Fruit fly (Drosophila melanogaster): ENCODE measurements around the gene Ilp3.
A peak's percentile ranks its signal among the peaks of the same experiment; 100 is the strongest.

Gene Ilp3

DNA sequence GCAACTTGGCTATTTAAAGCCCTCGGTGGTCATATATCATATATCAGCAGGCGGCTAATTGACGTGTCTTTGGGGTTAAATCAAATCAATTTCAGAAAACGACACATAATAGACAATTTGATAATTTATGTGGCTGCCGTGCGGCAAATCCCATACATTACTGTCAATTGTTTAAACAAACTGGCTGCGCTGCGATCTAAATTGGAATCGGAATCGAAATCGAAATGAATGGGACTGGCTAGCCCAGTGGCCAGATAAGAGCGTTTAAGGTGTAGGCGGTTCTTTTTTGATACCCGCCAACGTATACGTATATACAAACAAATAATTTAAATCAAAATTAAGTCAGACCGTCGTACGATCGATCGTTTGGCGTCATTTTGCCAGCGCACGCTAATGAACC lies 33.5 kb downstream of the Ilp3 start:
- TF ChIP-seq Mnt (GFP tag; optimal IDR thresholded peaks at IDR 0.05), result no peak
- no peak for TF ChIP-seq CG7101 (tag; optimal IDR thresholded peaks at IDR 0.05)
- TF ChIP-seq Crg-1 (GFP tag; optimal IDR thresholded peaks at IDR 0.05), result no peak
- TF ChIP-seq CG7045 (GFP tag; optimal IDR thresholded peaks at IDR 0.05), result no peak
- TF ChIP-seq bab1 (GFP tag; optimal IDR thresholded peaks at IDR 0.05), result no peak
- TF ChIP-seq Clk (GFP tag; optimal IDR thresholded peaks at IDR 0.05), result no peak
- no peak for TF ChIP-seq CG33017 (tag; optimal IDR thresholded peaks at IDR 0.05)
- no peak for TF ChIP-seq CG5204 (GFP tag; optimal IDR thresholded peaks at IDR 0.05)
- TF ChIP-seq toe (GFP tag; optimal IDR thresholded peaks at IDR 0.05), result no peak
- TF ChIP-seq CG12768 (GFP tag; optimal IDR thresholded peaks at IDR 0.05), result no peak
- no peak for TF ChIP-seq CG11617 (GFP tag; optimal IDR thresholded peaks at IDR 0.05)
- TF ChIP-seq cic (GFP tag; optimal IDR thresholded peaks at IDR 0.05), result no peak
- TF ChIP-seq pad (GFP tag; optimal IDR thresholded peaks at IDR 0.05), result no peak
- TF ChIP-seq Hr96 (GFP tag; optimal IDR thresholded peaks at IDR 0.05), result no peak
- TF ChIP-seq CG1620 (GFP tag; optimal IDR thresholded peaks at IDR 0.05), result no peak

DNA sequence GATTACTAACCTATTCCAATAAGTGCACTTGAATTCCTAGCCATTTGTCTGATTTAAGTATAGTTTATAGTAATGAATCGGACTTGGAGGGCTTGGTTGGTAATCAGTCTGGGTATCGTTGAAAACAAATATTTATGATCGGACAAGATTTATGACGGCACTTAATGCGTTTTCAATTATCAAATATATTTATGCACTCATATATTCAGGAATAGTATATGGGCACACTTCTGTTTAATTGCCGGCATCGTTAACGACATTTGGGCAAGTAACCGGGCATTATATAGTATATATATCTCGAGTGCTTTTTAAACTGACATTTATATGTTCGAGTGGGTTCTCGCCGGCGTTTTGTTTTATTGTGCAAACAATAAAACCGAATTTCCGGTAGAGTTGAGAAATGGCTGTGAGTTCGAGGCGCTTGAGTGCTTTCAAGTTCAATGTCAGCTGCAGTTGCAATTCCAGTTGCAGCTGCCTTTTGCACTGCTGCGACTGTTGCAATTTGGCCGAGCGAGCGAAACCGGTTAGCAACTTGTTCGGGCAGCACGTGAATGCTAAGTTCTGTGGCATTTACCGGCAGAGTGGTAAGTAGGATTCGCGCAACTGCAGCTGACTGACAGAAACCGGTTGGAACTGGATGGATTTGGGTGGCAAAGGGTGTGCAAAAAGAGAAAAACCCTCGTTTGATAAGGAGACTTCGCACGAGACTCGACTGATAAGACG lies 34.1 kb downstream of the Ilp3 start:
- no peak for TF ChIP-seq toe (GFP tag; optimal IDR thresholded peaks at IDR 0.05)
- peak; percentile 47 for TF ChIP-seq kay (GFP tag; ENCODE audit: borderline replicate concordance)
- TF ChIP-seq CG7045 (GFP tag; optimal IDR thresholded peaks at IDR 0.05), result peak; percentile 23

DNA sequence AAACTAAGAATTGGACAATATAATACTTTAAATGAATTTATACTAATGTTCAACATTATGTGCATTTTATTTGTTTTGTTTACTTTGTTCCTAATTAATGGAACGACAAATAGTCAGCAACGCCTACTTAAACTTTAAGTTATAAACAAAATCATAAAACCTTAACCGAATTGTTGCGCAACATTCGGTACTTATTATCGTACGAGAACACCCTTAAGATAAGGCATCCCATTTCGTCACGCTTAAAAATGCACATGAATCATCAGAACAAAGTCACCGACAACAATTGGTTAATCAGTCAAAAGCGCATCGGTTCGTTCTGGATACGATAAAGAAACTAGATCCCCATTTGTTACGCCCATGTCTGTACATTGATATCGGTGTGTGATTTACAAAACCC lies 35.6 kb downstream of the Ilp3 start:
- TF ChIP-seq toe (GFP tag; optimal IDR thresholded peaks at IDR 0.05) (no peak), tj (GFP tag; optimal IDR thresholded peaks at IDR 0.05) (no peak), cnc (optimal IDR thresholded peaks at IDR 0.05) (no peak), Hr96 (GFP tag; optimal IDR thresholded peaks at IDR 0.05) (no peak), Mnt (GFP tag; optimal IDR thresholded peaks at IDR 0.05) (no peak), pad (GFP tag; optimal IDR thresholded peaks at IDR 0.05) (no peak), CG1620 (GFP tag; optimal IDR thresholded peaks at IDR 0.05) (no peak), bab1 (GFP tag; optimal IDR thresholded peaks at IDR 0.05) (no peak), Crg-1 (GFP tag; optimal IDR thresholded peaks at IDR 0.05) (no peak), CG7101 (tag; optimal IDR thresholded peaks at IDR 0.05) (no peak), Clk (GFP tag; optimal IDR thresholded peaks at IDR 0.05) (no peak), kay (GFP tag; ENCODE audit: borderline replicate concordance) (no peak), ovo (GFP tag; optimal IDR thresholded peaks at IDR 0.05) (no peak), CG11617 (GFP tag; optimal IDR thresholded peaks at IDR 0.05) (no peak), CG7045 (GFP tag; optimal IDR thresholded peaks at IDR 0.05) (no peak), cic (GFP tag; optimal IDR thresholded peaks at IDR 0.05) (no peak), CG12768 (GFP tag; optimal IDR thresholded peaks at IDR 0.05) (no peak), CG33017 (tag; optimal IDR thresholded peaks at IDR 0.05) (no peak), CG14711 (tag; optimal IDR thresholded peaks at IDR 0.05) (no peak)

DNA sequence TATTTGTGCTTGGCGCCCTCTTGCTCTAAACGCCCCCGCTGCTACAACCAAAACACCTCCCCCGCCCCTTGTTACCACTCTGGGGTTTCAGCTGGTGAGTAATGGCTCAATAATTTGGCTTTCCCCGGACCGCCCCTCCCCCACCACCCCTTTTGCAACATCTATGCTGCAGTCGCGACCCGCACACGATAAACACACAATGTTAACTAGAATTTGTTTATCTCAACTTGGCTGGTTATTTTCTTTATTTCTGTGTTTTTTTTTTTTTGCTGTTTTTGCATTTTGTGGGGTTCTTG lies 36.3 kb downstream of the Ilp3 start:
- TF ChIP-seq CG1620 (GFP tag; optimal IDR thresholded peaks at IDR 0.05), result no peak
- no peak for TF ChIP-seq CG33017 (tag; optimal IDR thresholded peaks at IDR 0.05)
- TF ChIP-seq Clk (GFP tag; optimal IDR thresholded peaks at IDR 0.05), result no peak
- TF ChIP-seq CG12768 (GFP tag; optimal IDR thresholded peaks at IDR 0.05), result no peak
- no peak for TF ChIP-seq CG5204 (GFP tag; optimal IDR thresholded peaks at IDR 0.05)
- TF ChIP-seq Crg-1 (GFP tag; optimal IDR thresholded peaks at IDR 0.05), result no peak
- no peak for TF ChIP-seq cic (GFP tag; optimal IDR thresholded peaks at IDR 0.05)
- TF ChIP-seq bab1 (GFP tag; optimal IDR thresholded peaks at IDR 0.05), result no peak
- no peak for TF ChIP-seq cnc (optimal IDR thresholded peaks at IDR 0.05)
- TF ChIP-seq pad (GFP tag; optimal IDR thresholded peaks at IDR 0.05), result no peak
- TF ChIP-seq CG7045 (GFP tag; optimal IDR thresholded peaks at IDR 0.05), result no peak

DNA sequence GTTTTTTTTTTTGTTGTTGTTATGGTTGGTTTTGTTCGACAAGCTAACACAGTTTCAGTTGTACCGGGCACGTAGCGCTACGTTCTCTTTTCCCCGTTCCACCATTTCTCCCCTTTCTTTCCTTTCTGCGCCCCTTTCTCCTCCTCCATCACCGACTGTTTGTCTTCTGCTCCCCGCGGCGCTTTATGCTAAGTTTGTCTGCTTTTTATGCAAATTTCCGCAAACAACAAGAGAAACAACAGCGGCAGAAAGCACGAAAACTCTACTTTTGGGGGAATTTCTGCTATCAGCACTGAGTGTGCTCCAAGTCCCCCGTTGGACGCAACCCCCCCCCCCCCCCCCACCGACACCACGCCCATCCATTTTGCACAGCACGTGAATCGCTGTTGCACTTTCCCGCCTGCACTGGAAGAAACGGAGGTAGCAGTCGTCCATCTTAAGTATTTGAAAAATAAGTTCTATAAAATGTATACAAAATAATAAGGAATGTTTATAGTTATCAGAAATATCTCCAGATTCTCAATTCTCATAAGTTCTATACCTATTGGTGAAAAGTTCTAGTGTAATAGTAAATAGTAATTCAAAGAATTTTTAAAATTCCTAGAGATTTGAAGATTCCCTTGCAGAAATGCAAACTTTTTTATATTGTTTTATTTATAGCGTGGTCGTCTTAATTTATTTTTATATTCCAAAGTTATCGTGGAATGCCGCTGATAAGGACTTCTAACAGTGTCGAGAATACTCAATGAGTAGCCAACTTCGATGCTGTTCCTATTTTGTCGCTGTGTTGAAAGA lies 36.8 kb downstream of the Ilp3 start:
- no peak for TF ChIP-seq Crg-1 (GFP tag; optimal IDR thresholded peaks at IDR 0.05)
- TF ChIP-seq CG14711 (tag; optimal IDR thresholded peaks at IDR 0.05), result no peak
- TF ChIP-seq toe (GFP tag; optimal IDR thresholded peaks at IDR 0.05), result no peak
- TF ChIP-seq CG7101 (tag; optimal IDR thresholded peaks at IDR 0.05), result no peak
- no peak for TF ChIP-seq cic (GFP tag; optimal IDR thresholded peaks at IDR 0.05)
- TF ChIP-seq Hr96 (GFP tag; optimal IDR thresholded peaks at IDR 0.05), result no peak
- no peak for TF ChIP-seq CG5204 (GFP tag; optimal IDR thresholded peaks at IDR 0.05)
- TF ChIP-seq CG1620 (GFP tag; optimal IDR thresholded peaks at IDR 0.05), result no peak
- no peak for TF ChIP-seq CG7045 (GFP tag; optimal IDR thresholded peaks at IDR 0.05)
- TF ChIP-seq ovo (GFP tag; optimal IDR thresholded peaks at IDR 0.05), result no peak
- no peak for TF ChIP-seq tj (GFP tag; optimal IDR thresholded peaks at IDR 0.05)
- TF ChIP-seq bab1 (GFP tag; optimal IDR thresholded peaks at IDR 0.05), result no peak
- no peak for TF ChIP-seq cnc (optimal IDR thresholded peaks at IDR 0.05)
- TF ChIP-seq CG12768 (GFP tag; optimal IDR thresholded peaks at IDR 0.05), result no peak
- TF ChIP-seq kay (GFP tag; ENCODE audit: borderline replicate concordance), result no peak
- TF ChIP-seq Clk (GFP tag; optimal IDR thresholded peaks at IDR 0.05), result no peak
- TF ChIP-seq CG11617 (GFP tag; optimal IDR thresholded peaks at IDR 0.05), result no peak
- no peak for TF ChIP-seq pad (GFP tag; optimal IDR thresholded peaks at IDR 0.05)
- TF ChIP-seq CG33017 (tag; optimal IDR thresholded peaks at IDR 0.05), result no peak
- TF ChIP-seq Mnt (GFP tag; optimal IDR thresholded peaks at IDR 0.05), result no peak

DNA sequence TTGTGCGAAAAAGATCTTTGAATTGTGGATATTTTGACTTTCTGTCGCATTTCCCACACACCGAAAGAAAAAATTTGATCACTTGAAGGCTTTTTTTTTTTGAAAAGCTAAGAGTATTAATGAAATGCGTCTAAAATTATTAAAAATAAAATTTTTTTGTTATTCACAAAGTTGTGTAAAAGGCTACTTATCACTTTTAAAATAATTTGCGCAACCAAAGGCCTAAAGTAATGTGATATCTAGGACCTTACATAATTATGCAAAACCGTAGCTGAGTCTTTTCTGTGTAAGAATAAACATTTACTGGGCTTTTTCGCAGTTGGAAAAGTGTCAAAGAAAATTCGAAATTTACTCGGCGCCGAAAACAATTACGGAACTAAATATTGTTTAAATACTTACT lies 37.6 kb downstream of the Ilp3 start:
- TF ChIP-seq cnc (optimal IDR thresholded peaks at IDR 0.05) (no peak), kay (GFP tag; ENCODE audit: borderline replicate concordance) (peak; percentile 54)
